Worm (Caenorhabditis elegans): ENCODE measurements around the gene F22E12.1.

- no peak for TF ChIP-seq ama-1 (optimal IDR thresholded peaks at IDR 0.05)
- TF ChIP-seq ceh-13 (GFP tag; optimal IDR thresholded peaks at IDR 0.05): no peak
- no peak for TF ChIP-seq ets-7 (tag; optimal IDR thresholded peaks at IDR 0.05)
- TF ChIP-seq B0310.2 (tag; optimal IDR thresholded peaks at IDR 0.05): no peak
- no peak for TF ChIP-seq F13C5.2 (tag; optimal IDR thresholded peaks at IDR 0.05)
- TF ChIP-seq hmg-4 (GFP tag; optimal IDR thresholded peaks at IDR 0.05): no peak
- TF ChIP-seq flt-1 (GFP tag; IDR thresholded peaks at IDR 0.05): no peak
- no peak for TF ChIP-seq sea-1 (GFP tag; conservative IDR thresholded peaks at IDR 0.05)
- no peak for TF ChIP-seq ceh-36 (tag; optimal IDR thresholded peaks at IDR 0.05)
- TF ChIP-seq hmbx-1 (tag; optimal IDR thresholded peaks at IDR 0.05): no peak
- no peak for TF ChIP-seq tra-4 (tag; optimal IDR thresholded peaks at IDR 0.05)
- TF ChIP-seq pes-1 (GFP tag; IDR thresholded peaks at IDR 0.05): no peak
Measured at ce11 chrV:10472901-10473774, 16.0 kb upstream of the F22E12.1 start.

All from whole organism, early embryonic.